Worm (Caenorhabditis elegans) whole organism, young adult: ENCODE results near the gene Y51B9A.8.

Experiments
- B0261.1 ChIP-seq: sonication (generic microtip); optimal IDR thresholded peaks from 2 replicates; lab custom pipeline; 2016; ENCODE audit warnings: mild to moderate bottlenecking, missing genetic modification characterization, moderate library complexity, missing compliant biosample characterization
- C06A6.2 ChIP-seq: fragments of 200-800 bp; sonication (Bioruptor generic); conservative IDR thresholded peaks from 2 replicates; pipeline ENCODE4 v1.3.6; 2022; ENCODE audit warnings: missing genetic modification characterization, missing compliant biosample characterization
- F39B2.1 ChIP-seq: fragments of 200-800 bp; sonication (Bioruptor generic); IDR thresholded peaks from 2 replicates; pipeline ENCODE4 v1.3.6; 2022; ENCODE audit warnings: missing genetic modification reagents, missing genetic modification characterization, missing compliant biosample characterization
- F57A8.1 ChIP-seq: fragments of 200-800 bp; sonication (Bioruptor generic); optimal IDR thresholded peaks from 2 replicates; lab custom pipeline; 2018; ENCODE audit warnings: mild to moderate bottlenecking, missing genetic modification characterization, moderate library complexity, missing compliant biosample characterization
- T07F8.4 ChIP-seq: sonication (generic microtip); optimal IDR thresholded peaks from 2 replicates; lab custom pipeline; 2016; ENCODE audit warnings: mild to moderate bottlenecking, missing genetic modification characterization, moderate library complexity, missing compliant biosample characterization
- T26A5.8 ChIP-seq: sonication (generic microtip); optimal IDR thresholded peaks from 2 replicates; lab custom pipeline; 2016; ENCODE audit warnings: missing genetic modification characterization, missing compliant biosample characterization
- Y53G8AR.9 ChIP-seq: fragments of 200-800 bp; sonication (Bioruptor generic); conservative IDR thresholded peaks from 2 replicates; pipeline ENCODE4 v1.3.6; 2022; ENCODE audit warnings: missing genetic modification reagents, missing genetic modification characterization, missing compliant biosample characterization
- Y56A3A.18 ChIP-seq: fragments of 200-800 bp; sonication (Bioruptor generic); IDR thresholded peaks from 2 replicates; pipeline ENCODE4 v1.3.6; 2022; ENCODE audit warnings: missing genetic modification reagents, missing genetic modification characterization, missing compliant biosample characterization
- Y79H2A.3 ChIP-seq: fragments of 200-800 bp; sonication (Bioruptor generic); conservative IDR thresholded peaks from 2 replicates; pipeline ENCODE4 v1.3.6; 2022; ENCODE audit warnings: missing genetic modification reagents, missing genetic modification characterization, missing compliant biosample characterization
- Y95B8A.8 ChIP-seq: fragments of 200-800 bp; sonication (Bioruptor generic); IDR thresholded peaks from 2 replicates; pipeline ENCODE4 v1.3.6; 2022; ENCODE audit warnings: missing genetic modification reagents, missing genetic modification characterization, missing compliant biosample characterization
- athp-1 ChIP-seq: sonication (generic microtip); optimal IDR thresholded peaks from 2 replicates; lab custom pipeline; 2017; ENCODE audit warnings: mild to moderate bottlenecking, missing genetic modification characterization, missing compliant biosample characterization
- attf-3 ChIP-seq: fragments of 200-800 bp; sonication (Bioruptor generic); conservative IDR thresholded peaks from 2 replicates; pipeline ENCODE4 v1.3.6; 2022; ENCODE audit warnings: missing genetic modification reagents, missing genetic modification characterization, missing compliant biosample characterization
- bed-2 ChIP-seq: fragments of 200-800 bp; sonication (Bioruptor generic); IDR thresholded peaks from 2 replicates; pipeline ENCODE4 v1.3.6; 2022; ENCODE audit warnings: missing genetic modification reagents, missing genetic modification characterization, missing compliant biosample characterization
- ceh-100 ChIP-seq: fragments of 200-800 bp; sonication (Bioruptor generic); IDR thresholded peaks from 2 replicates; pipeline ENCODE4 v1.3.6; 2022; ENCODE audit warnings: missing genetic modification reagents, missing genetic modification characterization, missing compliant biosample characterization
- ceh-27 ChIP-seq: fragments of 200-800 bp; sonication (Bioruptor generic); optimal IDR thresholded peaks from 2 replicates; lab custom pipeline; 2018; ENCODE audit warnings: mild to moderate bottlenecking, missing genetic modification characterization, moderate library complexity, missing compliant biosample characterization
- ceh-79 ChIP-seq: sonication (generic microtip); optimal IDR thresholded peaks from 2 replicates; lab custom pipeline; 2017; ENCODE audit warnings: mild to moderate bottlenecking, missing genetic modification characterization, missing compliant biosample characterization
- ceh-91 ChIP-seq: fragments of 200-800 bp; sonication (Bioruptor generic); IDR thresholded peaks from 2 replicates; pipeline ENCODE4 v1.3.6; 2022; ENCODE audit warnings: missing genetic modification reagents, missing genetic modification characterization, missing compliant biosample characterization
- chd-7 ChIP-seq: sonication (generic microtip); optimal IDR thresholded peaks from 2 replicates; lab custom pipeline; 2016; ENCODE audit warnings: mild to moderate bottlenecking, missing genetic modification characterization, moderate library complexity, missing compliant biosample characterization
- die-1 ChIP-seq: sonication (generic microtip); optimal IDR thresholded peaks from 2 replicates; lab custom pipeline; 2016; ENCODE audit warnings: missing genotype, mild to moderate bottlenecking, missing genetic modification characterization, missing compliant biosample characterization
- dox-1 ChIP-seq: fragments of 200-800 bp; sonication (Bioruptor generic); IDR thresholded peaks from 2 replicates; pipeline ENCODE4 v1.3.6; 2022; ENCODE audit warnings: missing genetic modification reagents, missing genetic modification characterization, missing compliant biosample characterization
- dpff-1 ChIP-seq: sonication (generic microtip); optimal IDR thresholded peaks from 2 replicates; lab custom pipeline; 2017; ENCODE audit warnings: mild to moderate bottlenecking, missing genetic modification characterization, missing compliant biosample characterization
- egl-44 ChIP-seq: fragments of 200-800 bp; sonication (Bioruptor generic); IDR thresholded peaks from 2 replicates; pipeline ENCODE4 v1.3.6; 2022; ENCODE audit warnings: missing genetic modification reagents, missing genetic modification characterization, missing compliant biosample characterization
- ekl-4 ChIP-seq: fragments of 200-800 bp; sonication (Bioruptor generic); IDR thresholded peaks from 2 replicates; pipeline ENCODE4 v1.3.6; 2022; ENCODE audit warnings: missing genetic modification reagents, missing genetic modification characterization, missing compliant biosample characterization
- ets-4 ChIP-seq: fragments of 200-800 bp; sonication (Bioruptor generic); optimal IDR thresholded peaks from 2 replicates; lab custom pipeline; 2018; ENCODE audit warnings: mild to moderate bottlenecking, missing genetic modification characterization, missing compliant biosample characterization
- him-1 ChIP-seq: sonication (generic microtip); optimal IDR thresholded peaks from 2 replicates; lab custom pipeline; 2016; ENCODE audit warnings: missing genotype, missing genetic modification reagents, missing genetic modification characterization, missing compliant biosample characterization
- lir-1 ChIP-seq: fragments of 200-800 bp; sonication (Bioruptor generic); conservative IDR thresholded peaks from 2 replicates; pipeline ENCODE4 v1.3.6; 2022; ENCODE audit warnings: missing genetic modification reagents, missing genetic modification characterization, missing compliant biosample characterization
- madf-8 ChIP-seq: fragments of 200-800 bp; sonication (Bioruptor generic); conservative IDR thresholded peaks from 2 replicates; pipeline ENCODE4 v1.3.6; 2022; ENCODE audit warnings: missing genetic modification reagents, missing genetic modification characterization, missing compliant biosample characterization
- mcd-1 ChIP-seq: fragments of 200-800 bp; sonication (Bioruptor generic); IDR thresholded peaks from 2 replicates; pipeline ENCODE4 v1.3.6; 2022; ENCODE audit warnings: missing genetic modification reagents, missing genetic modification characterization, missing compliant biosample characterization
- mel-28 ChIP-seq: sonication (generic microtip); optimal IDR thresholded peaks from 2 replicates; lab custom pipeline; 2016; ENCODE audit warnings: borderline replicate concordance, mild to moderate bottlenecking, missing genetic modification characterization, missing compliant biosample characterization
- mes-4 ChIP-seq: sonication (generic microtip); optimal IDR thresholded peaks from 2 replicates; lab custom pipeline; 2016; ENCODE audit warnings: missing genotype, missing genetic modification characterization, missing compliant biosample characterization
- nfyb-1 ChIP-seq: fragments of 200-800 bp; sonication (Bioruptor generic); IDR thresholded peaks from 2 replicates; pipeline ENCODE4 v1.3.6; 2022; ENCODE audit warnings: missing genetic modification reagents, missing genetic modification characterization, missing compliant biosample characterization
- nhr-179 ChIP-seq: sonication (generic microtip); optimal IDR thresholded peaks from 2 replicates; lab custom pipeline; 2016; ENCODE audit warnings: mild to moderate bottlenecking, missing genetic modification characterization, missing compliant biosample characterization
- nhr-90 ChIP-seq: sonication (generic microtip); optimal IDR thresholded peaks from 2 replicates; lab custom pipeline; 2016; ENCODE audit warnings: missing genotype, mild to moderate bottlenecking, missing genetic modification characterization, missing compliant biosample characterization
- pha-4 ChIP-seq: fragments of 150-350 bp; sonication (generic microtip); optimal IDR thresholded peaks from 2 replicates; lab custom pipeline; 2014; ENCODE audit warnings: missing biosample characterization, missing genetic modification reagents, missing genetic modification characterization
- sdz-38 ChIP-seq: sonication (generic microtip); optimal IDR thresholded peaks from 2 replicates; lab custom pipeline; 2016; ENCODE audit warnings: missing genotype, missing genetic modification characterization, missing compliant biosample characterization
- somi-1 ChIP-seq: fragments of 200-800 bp; sonication (Bioruptor generic); optimal IDR thresholded peaks from 2 replicates; lab custom pipeline; 2018; ENCODE audit warnings: mild to moderate bottlenecking, missing genetic modification characterization, missing compliant biosample characterization
- tlf-1 ChIP-seq: fragments of 200-800 bp; sonication (Bioruptor generic); optimal IDR thresholded peaks from 2 replicates; lab custom pipeline; 2018; ENCODE audit warnings: mild to moderate bottlenecking, missing genetic modification characterization, missing compliant biosample characterization
- xnd-1 ChIP-seq: sonication (generic microtip); optimal IDR thresholded peaks from 2 replicates; lab custom pipeline; 2016; ENCODE audit warnings: missing genotype, missing genetic modification reagents, missing genetic modification characterization, missing compliant biosample characterization
- zfh-2 ChIP-seq: fragments of 200-800 bp; sonication (Bioruptor generic); conservative IDR thresholded peaks from 2 replicates; pipeline ENCODE4 v1.3.6; 2022; ENCODE audit warnings: missing genetic modification reagents, missing genetic modification characterization, missing compliant biosample characterization

Gene Y51B9A.8

ce11 chrII:9358230-9358629 lies 40.4 kb upstream of the Y51B9A.8 start, which contains the start of gene mel-11:
mel-11 (plus strand) TSS chrII:9358530.
- TF ChIP-seq Y79H2A.3 (GFP tag; lab: Robert Waterston, UW) = no peak
- TF ChIP-seq egl-44 (GFP tag; lab: Robert Waterston, UW) = no peak
- TF ChIP-seq zfh-2 = no peak
- TF ChIP-seq madf-8 (GFP tag; lab: Robert Waterston, UW) = no peak
- no peak for TF ChIP-seq Y95B8A.8 (GFP tag; lab: Robert Waterston, UW)
- TF ChIP-seq nfyb-1 (GFP tag; lab: Robert Waterston, UW) = no peak
- TF ChIP-seq nhr-90 (tag; lab: Kevin White, UChicago) = no peak

ce11 chrII:9362249-9362648 lies 36.4 kb upstream of the Y51B9A.8 start:
- TF ChIP-seq dox-1 (GFP tag; lab: Robert Waterston, UW) (no peak), ceh-91 (no peak), athp-1 (tag; lab: Kevin White, UChicago) (no peak), T26A5.8 (tag; lab: Kevin White, UChicago) (no peak), ceh-79 (tag; lab: Kevin White, UChicago) (no peak), T07F8.4 (tag; lab: Kevin White, UChicago) (no peak)

- no peak for TF ChIP-seq sdz-38 (tag; lab: Kevin White, UChicago)
- TF ChIP-seq bed-2 (GFP tag; lab: Robert Waterston, UW) = no peak
- TF ChIP-seq ekl-4 = no peak
- no peak for TF ChIP-seq Y56A3A.18 (GFP tag; lab: Robert Waterston, UW)
- TF ChIP-seq nhr-179 = no peak
- TF ChIP-seq mcd-1 (GFP tag; lab: Robert Waterston, UW) = no peak
- TF ChIP-seq Y53G8AR.9 (GFP tag; lab: Robert Waterston, UW) = no peak
- no peak for TF ChIP-seq F57A8.1
- no peak for TF ChIP-seq him-1 (tag; lab: Kevin White, UChicago)
- no peak for TF ChIP-seq xnd-1
- TF ChIP-seq Y95B8A.8 (GFP tag; lab: Robert Waterston, UW) = no peak
- no peak for TF ChIP-seq C06A6.2 (GFP tag; lab: Robert Waterston, UW)
- TF ChIP-seq ceh-100 (GFP tag; lab: Robert Waterston, UW) = no peak
- TF ChIP-seq tlf-1 (GFP tag; lab: Kevin White, UChicago) = no peak
- TF ChIP-seq attf-3 (GFP tag; lab: Robert Waterston, UW) = no peak
- TF ChIP-seq F39B2.1 (GFP tag; lab: Robert Waterston, UW) = no peak
- TF ChIP-seq, all 124 proteins: peak for 0
Measured at ce11 chrII:9369394-9369793, 29.3 kb upstream of the Y51B9A.8 start.

- no peak for TF ChIP-seq die-1 (tag; lab: Kevin White, UChicago)
- TF ChIP-seq mes-4 (tag; lab: Kevin White, UChicago) = no peak
- no peak for TF ChIP-seq chd-7 (tag; lab: Kevin White, UChicago)
- no peak for TF ChIP-seq attf-3 (GFP tag; lab: Robert Waterston, UW)
- TF ChIP-seq ets-4 (GFP tag; lab: Kevin White, UChicago) = no peak
- no peak for TF ChIP-seq lir-1 (GFP tag; lab: Robert Waterston, UW)
- TF ChIP-seq dox-1 (GFP tag; lab: Robert Waterston, UW) = no peak
- no peak for TF ChIP-seq dpff-1
- TF ChIP-seq somi-1 = no peak
- no peak for TF ChIP-seq pha-4 (tag; lab: Kevin White, UChicago)
- no peak for TF ChIP-seq mel-28 (tag; lab: Kevin White, UChicago)
- TF ChIP-seq B0261.1 (tag; lab: Kevin White, UChicago) = no peak
- no peak for TF ChIP-seq ceh-27 (GFP tag; lab: Kevin White, UChicago)
Measured at ce11 chrII:9372393-9372792, 26.3 kb upstream of the Y51B9A.8 start, which contains the start of gene C06C3.3. C06C3.3 (minus strand) TSS chrII:9372493.
